Worm (Caenorhabditis elegans): ENCODE results near the gene atad-3.

The atad-3 gene

DNA sequence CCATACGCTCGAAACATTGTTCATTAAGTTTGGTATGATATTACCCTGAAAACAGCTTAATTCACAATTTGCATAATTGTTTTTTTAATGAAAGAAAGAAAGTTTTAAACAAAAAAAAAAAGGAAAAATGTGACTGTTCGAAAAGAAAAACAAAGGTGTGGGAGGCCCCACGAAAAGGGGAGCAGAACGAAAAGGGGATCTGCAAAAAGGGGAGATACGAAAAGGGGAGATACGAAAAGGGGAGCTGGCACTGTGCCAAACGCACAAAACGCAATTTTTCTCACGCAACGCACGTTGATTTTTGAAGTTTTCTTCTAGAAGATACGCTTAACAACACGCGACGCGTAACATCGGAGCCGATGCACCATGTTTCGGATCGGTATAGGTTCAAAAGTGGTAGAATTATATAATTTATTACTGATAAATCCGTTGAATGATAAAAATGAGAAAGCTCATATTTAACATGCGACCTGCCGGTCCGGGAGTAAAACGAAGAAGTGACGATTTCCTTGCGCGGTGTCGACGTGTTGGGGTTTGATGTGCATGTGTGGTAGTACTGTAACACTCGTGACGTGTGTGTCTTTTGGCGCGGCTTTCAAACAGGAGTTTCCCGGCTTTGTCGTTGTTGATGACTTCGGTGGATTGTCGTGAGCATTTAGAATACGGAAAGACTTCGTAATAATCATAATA lies 1.1 kb upstream of the atad-3 start, which contains the start of gene nrde-2:
TSS of gene nrde-2 (minus strand) at position 45 of the 690 bp plus-strand sequence.
- TF ChIP-seq ceh-100 (GFP tag; IDR thresholded peaks at IDR 0.05) (peak; percentile 90), lir-1 (GFP tag; conservative IDR thresholded peaks at IDR 0.05) (0 out of 2 replicates have a peak, but pooled peaks have one; percentile 39), F33H1.4 (GFP tag; IDR thresholded peaks at IDR 0.05) (peak; percentile 75), egrh-3 (GFP tag; IDR thresholded peaks at IDR 0.05) (peak; percentile 67), D2030.7 (GFP tag; IDR thresholded peaks at IDR 0.05) (peak; percentile 15; the same call in 1 of the 2 replicates), madf-8 (GFP tag; conservative IDR thresholded peaks at IDR 0.05) (0 out of 2 replicates have a peak, but pooled peaks have one; percentile 14), K11D2.4 (GFP tag; IDR thresholded peaks at IDR 0.05) (0 out of 2 replicates have a peak, but pooled peaks have one; percentile 44)

DNA sequence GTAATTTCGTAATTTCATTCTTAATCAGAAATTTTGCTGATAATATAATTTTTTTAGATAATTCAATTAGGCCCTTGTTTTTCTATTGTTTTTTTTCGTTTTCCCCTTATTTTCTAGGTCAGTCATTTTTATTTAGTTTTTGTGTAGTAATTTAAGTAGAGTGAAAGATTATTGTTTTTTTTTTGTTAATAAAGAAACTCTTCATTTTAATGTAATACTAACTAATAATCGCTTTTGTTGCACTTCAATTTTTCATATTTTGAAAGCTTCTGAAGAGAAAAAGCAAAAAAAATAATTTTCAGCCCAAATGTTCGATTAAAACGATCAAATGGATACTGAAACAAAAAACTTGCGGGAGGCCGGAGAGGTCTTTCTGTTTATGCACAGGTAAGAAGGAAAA lies 2.2 kb downstream of the atad-3 start, which contains the start of gene F54B3.1:
TSS of gene F54B3.1 (plus strand) at position 301 of the 400 bp plus-strand sequence.
- TF ChIP-seq xnd-1 (tag; optimal IDR thresholded peaks at IDR 0.05) (no peak), rcor-1 (GFP tag; IDR thresholded peaks at IDR 0.05) (no peak), snpc-3.4 (tag; optimal IDR thresholded peaks at IDR 0.05) (peak; percentile 6)

DNA sequence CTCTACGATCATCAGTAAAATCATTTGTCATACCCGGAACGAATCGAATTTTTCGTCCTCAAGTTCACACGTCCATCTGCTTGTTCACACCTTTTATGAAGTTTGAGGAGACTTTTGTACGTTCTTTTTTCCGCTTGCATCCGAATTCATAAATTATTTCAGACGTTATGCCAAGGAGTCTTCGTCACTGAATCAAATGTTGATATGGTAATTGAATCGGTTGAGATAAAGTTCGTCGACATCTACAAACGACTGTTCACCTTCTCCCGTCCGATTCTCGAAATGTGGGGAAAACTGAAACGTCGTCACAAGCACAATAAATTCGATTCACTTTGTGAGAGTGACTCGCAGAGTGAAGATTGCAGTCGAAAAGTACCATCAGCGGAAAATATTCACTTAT lies 3.3 kb downstream of the atad-3 start:
- no peak for TF ChIP-seq ekl-4 (GFP tag; IDR thresholded peaks at IDR 0.05)
- TF ChIP-seq F23B12.7 (tag; optimal IDR thresholded peaks at IDR 0.05; ENCODE audit: insufficient read depth), result no peak
- no peak for TF ChIP-seq mel-28 (tag; optimal IDR thresholded peaks at IDR 0.05; ENCODE audit: borderline replicate concordance)
- no peak for TF ChIP-seq ztf-25 (GFP tag; IDR thresholded peaks at IDR 0.05)
- TF ChIP-seq aptf-3 (GFP tag; IDR thresholded peaks at IDR 0.05), result no peak
- TF ChIP-seq F55B11.4 (tag; optimal IDR thresholded peaks at IDR 0.05; ENCODE audit: borderline replicate concordance, insufficient read depth), result no peak
- TF ChIP-seq dpff-1 (tag; optimal IDR thresholded peaks at IDR 0.05), result no peak
- TF ChIP-seq ceh-58 (GFP tag; IDR thresholded peaks at IDR 0.05), result no peak

DNA sequence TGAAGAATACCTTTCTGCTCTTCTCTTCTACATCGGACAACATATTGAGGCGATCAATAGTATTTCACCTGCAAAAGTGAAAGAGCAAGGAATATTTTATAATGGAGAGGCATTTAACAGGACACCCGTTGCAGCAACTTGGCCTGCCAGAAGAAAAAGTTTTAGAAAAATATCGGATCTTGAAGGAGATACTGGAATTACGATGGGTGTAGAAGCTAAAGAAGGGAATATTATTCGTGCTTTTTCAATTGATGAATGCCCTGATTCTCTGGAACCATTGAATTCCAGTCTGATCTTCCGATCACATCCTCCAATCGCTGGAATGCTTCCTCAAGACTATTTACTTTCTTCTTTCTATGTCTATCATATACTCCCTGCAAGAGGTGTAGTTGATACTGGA lies 12.5 kb downstream of the atad-3 start:
- no peak for TF ChIP-seq Y67H2A.10 (GFP tag; conservative IDR thresholded peaks at IDR 0.05)
- no peak for TF ChIP-seq ztf-22 (GFP tag; optimal IDR thresholded peaks at IDR 0.05)
- no peak for TF ChIP-seq ets-4 (GFP tag; optimal IDR thresholded peaks at IDR 0.05)
- TF ChIP-seq B0035.1 (tag; optimal IDR thresholded peaks at IDR 0.05), result no peak
- no peak for TF ChIP-seq F10E7.11 (tag; optimal IDR thresholded peaks at IDR 0.05)
- TF ChIP-seq unc-130 (GFP tag; optimal IDR thresholded peaks at IDR 0.05), result no peak
- no peak for TF ChIP-seq T26A5.8 (tag; optimal IDR thresholded peaks at IDR 0.05)
- TF ChIP-seq chd-7 (tag; optimal IDR thresholded peaks at IDR 0.05), result no peak
- TF ChIP-seq zim-3 (tag; optimal IDR thresholded peaks at IDR 0.05), result no peak

DNA sequence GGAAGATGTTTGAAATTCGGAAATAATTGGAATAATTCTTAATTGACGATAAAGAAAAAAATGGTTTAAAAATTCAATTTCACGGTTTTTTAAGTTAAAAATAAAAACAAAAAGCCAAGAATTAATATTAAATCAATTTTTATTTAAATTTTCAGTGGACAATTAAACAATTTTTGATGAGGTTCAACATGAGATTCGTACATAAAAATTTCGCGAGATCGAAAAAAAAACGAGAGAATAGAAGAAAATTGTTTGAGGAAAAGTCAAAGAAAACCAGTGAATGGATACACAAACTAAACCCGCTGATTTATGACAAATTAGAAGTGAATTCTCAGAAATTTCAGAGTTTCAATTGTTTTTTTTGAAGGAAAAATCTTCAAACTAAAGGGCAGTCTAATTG lies 21.3 kb downstream of the atad-3 start, which contains the start of gene F54B3.2:
TSS of gene F54B3.2 (minus strand) at position 101 of the 400 bp plus-strand sequence.
- TF ChIP-seq hsf-1 (GFP tag; IDR thresholded peaks at IDR 0.05), result no peak
- TF ChIP-seq lin-35 (GFP tag; optimal IDR thresholded peaks at IDR 0.05), result no peak
- TF ChIP-seq Y53F4B.3 (GFP tag; IDR thresholded peaks at IDR 0.05), result no peak
- no peak for TF ChIP-seq egl-44 (GFP tag; IDR thresholded peaks at IDR 0.05)
- TF ChIP-seq snpc-1.1 (tag; optimal IDR thresholded peaks at IDR 0.05; ENCODE audit: insufficient read depth), result no peak
- no peak for TF ChIP-seq ztf-18 (tag; optimal IDR thresholded peaks at IDR 0.05)
- no peak for TF ChIP-seq mes-4 (tag; optimal IDR thresholded peaks at IDR 0.05)
- no peak for TF ChIP-seq F57C9.4 (tag; optimal IDR thresholded peaks at IDR 0.05)
- TF ChIP-seq pbrm-1 (GFP tag; IDR thresholded peaks at IDR 0.05), result no peak

All from whole organism, young adult.